Worm (Caenorhabditis elegans) whole organism, L4 larva: ENCODE data around the gene B0454.6.

Experiments used
- F10B5.3 ChIP-seq: sonication (generic microtip); optimal IDR thresholded peaks from 2 replicates; lab custom pipeline; 2016; ENCODE audit warnings: mild to moderate bottlenecking, missing genetic modification characterization, missing compliant biosample characterization
- T20F7.1 ChIP-seq: fragments of 200-800 bp; sonication (Bioruptor generic); optimal IDR thresholded peaks from 2 replicates; lab custom pipeline; 2018; ENCODE audit warnings: mild to moderate bottlenecking, missing genetic modification characterization, missing compliant biosample characterization
- Y105C5A.15 ChIP-seq: fragments of 200-800 bp; sonication (Bioruptor generic); IDR thresholded peaks from 2 replicates; pipeline ENCODE4 v1.3.6; 2022; ENCODE audit warnings: missing genetic modification characterization, missing compliant biosample characterization
- ZK546.5 ChIP-seq, 2 experiments: sonication (generic microtip); optimal IDR thresholded peaks; 2 replicates each; lab custom pipeline; 2017; ENCODE audit warnings: missing biosample characterization in 2 of 2, missing genetic modification characterization in 2 of 2
- aha-1 ChIP-seq: fragments of 150-350 bp; peaks from one replicate; lab custom pipeline; 2014; ENCODE audit warnings: missing biosample characterization, missing genetic modification characterization
- aly-2 ChIP-seq: sonication (generic microtip); optimal IDR thresholded peaks from 2 replicates; lab custom pipeline; 2018; ENCODE audit warnings: missing biosample characterization, missing genetic modification characterization
- attf-4 ChIP-seq: sonication (generic microtip); optimal IDR thresholded peaks from 3 replicates; lab custom pipeline; 2017; ENCODE audit warnings: missing biosample characterization, missing genetic modification characterization
- ceh-32 ChIP-seq: sonication (generic microtip); optimal IDR thresholded peaks from 2 replicates; lab custom pipeline; 2016; ENCODE audit warnings: mild to moderate bottlenecking, missing genetic modification characterization, missing compliant biosample characterization; ENCODE audit not compliant: poor library complexity
- ceh-62 ChIP-seq: sonication (generic microtip); optimal IDR thresholded peaks from 2 replicates; lab custom pipeline; 2017; ENCODE audit warnings: missing biosample characterization, missing genetic modification characterization
- ceh-82 ChIP-seq: sonication (generic microtip); optimal IDR thresholded peaks from 2 replicates; lab custom pipeline; 2017; ENCODE audit warnings: missing biosample characterization, missing genetic modification characterization
- ces-1 ChIP-seq: fragments of 150-350 bp; sonication (generic microtip); optimal IDR thresholded peaks from 4 replicates; lab custom pipeline; 2014; ENCODE audit warnings: missing biosample characterization, missing genetic modification reagents, missing genetic modification characterization
- ctbp-1 ChIP-seq: fragments of 200-800 bp; sonication (Bioruptor generic); IDR thresholded peaks from 2 replicates; pipeline ENCODE4 v1.3.6; 2022; ENCODE audit warnings: missing genetic modification reagents, missing genetic modification characterization, missing compliant biosample characterization
- daf-16 ChIP-seq, 3 experiments: sonication (generic microtip); optimal IDR thresholded peaks; 2 replicates each; lab custom pipeline; 2016 to 2017; ENCODE audit warnings: missing genetic modification characterization in 3 of 3, missing genetic modification reagents in 3 of 3, mild to moderate bottlenecking in 2 of 3, missing compliant biosample characterization in 2 of 3, missing biosample characterization in 1 of 3, moderate library complexity in 1 of 3
- daf-19 ChIP-seq: fragments of 200-800 bp; sonication (Bioruptor generic); conservative IDR thresholded peaks from 2 replicates; pipeline ENCODE4 v1.3.6; 2022; ENCODE audit warnings: missing genetic modification characterization, missing compliant biosample characterization
- duxl-1 ChIP-seq: sonication (generic microtip); optimal IDR thresholded peaks from 2 replicates; lab custom pipeline; 2016; ENCODE audit warnings: mild to moderate bottlenecking, missing genetic modification characterization, moderate library complexity, missing compliant biosample characterization; ENCODE audit not compliant: poor library complexity
- dve-1 ChIP-seq: sonication (generic microtip); optimal IDR thresholded peaks from 2 replicates; lab custom pipeline; 2017; ENCODE audit warnings: antibody characterized with exemption, mild to moderate bottlenecking, missing genetic modification characterization, missing compliant biosample characterization; ENCODE audit not compliant: insufficient read depth
- egl-27 ChIP-seq: sonication (generic microtip); optimal IDR thresholded peaks from 3 replicates; lab custom pipeline; 2017; ENCODE audit warnings: missing biosample characterization, missing genetic modification reagents, missing genetic modification characterization
- egl-43 ChIP-seq: fragments of 200-800 bp; sonication (Bioruptor generic); IDR thresholded peaks from 2 replicates; pipeline ENCODE4 v1.3.6; 2022; ENCODE audit warnings: missing genetic modification reagents, missing genetic modification characterization, missing compliant biosample characterization
- fos-1 ChIP-seq: fragments of 150-350 bp; optimal IDR thresholded peaks from 2 replicates; lab custom pipeline; 2014; ENCODE audit warnings: missing biosample characterization, missing genetic modification characterization
- gei-8 ChIP-seq: fragments of 200-800 bp; sonication (Bioruptor generic); optimal IDR thresholded peaks from 2 replicates; lab custom pipeline; 2018; ENCODE audit warnings: mild to moderate bottlenecking, missing genetic modification characterization, missing compliant biosample characterization
- hif-1 ChIP-seq, 2 experiments: sonication (generic microtip); optimal IDR thresholded peaks; 2 replicates each; lab custom pipeline; 2016 to 2017; ENCODE audit warnings: missing compliant biosample characterization in 2 of 2, missing genetic modification characterization in 2 of 2, missing genetic modification reagents in 2 of 2, missing genotype in 2 of 2, mild to moderate bottlenecking in 1 of 2
- hlh-11 ChIP-seq: fragments of 200-800 bp; sonication (Bioruptor generic); optimal IDR thresholded peaks from 2 replicates; lab custom pipeline; 2018; ENCODE audit warnings: mild to moderate bottlenecking, missing genetic modification characterization, missing compliant biosample characterization
- hlh-30 ChIP-seq: sonication (generic microtip); optimal IDR thresholded peaks from 2 replicates; lab custom pipeline; 2017; ENCODE audit warnings: antibody characterized with exemption, mild to moderate bottlenecking, missing genetic modification characterization, missing compliant biosample characterization; ENCODE audit not compliant: insufficient read depth
- lim-7 ChIP-seq: fragments of 200-800 bp; sonication (Bioruptor generic); IDR thresholded peaks from 2 replicates; pipeline ENCODE4 v1.3.6; 2022; ENCODE audit warnings: missing genetic modification characterization, missing compliant biosample characterization
- lin-13 ChIP-seq: fragments of 150-350 bp; optimal IDR thresholded peaks from 2 replicates; lab custom pipeline; 2014; ENCODE audit warnings: missing biosample characterization, missing genetic modification reagents, missing genetic modification characterization
- lin-15B ChIP-seq: fragments of 150-350 bp; sonication (generic microtip); optimal IDR thresholded peaks from 3 replicates; lab custom pipeline; 2014; ENCODE audit warnings: missing biosample characterization, missing genetic modification characterization
- lsy-2 ChIP-seq, 2 experiments: fragments of 150-350 bp in 1 of 2; sonication (generic microtip) in 1 of 2; optimal IDR thresholded peaks; 2 replicates each; lab custom pipeline; 2014 to 2017; ENCODE audit warnings: missing biosample characterization in 2 of 2, missing genetic modification characterization in 2 of 2
- madf-9 ChIP-seq: fragments of 200-800 bp; sonication (Bioruptor generic); conservative IDR thresholded peaks from 2 replicates; pipeline ENCODE4 v1.3.6; 2022; ENCODE audit warnings: missing genetic modification reagents, missing genetic modification characterization, missing compliant biosample characterization
- mdl-1 ChIP-seq, 2 experiments: fragments of 150-350 bp in 1 of 2; sonication (generic microtip) in 1 of 2; optimal IDR thresholded peaks; 2 replicates each; lab custom pipeline; 2014 to 2017; ENCODE audit warnings: missing biosample characterization in 2 of 2, missing genetic modification characterization in 2 of 2
- mdt-29 ChIP-seq: fragments of 200-800 bp; sonication (Bioruptor generic); IDR thresholded peaks from 2 replicates; pipeline ENCODE4 v1.3.6; 2022; ENCODE audit warnings: missing genetic modification reagents, missing genetic modification characterization, missing compliant biosample characterization
- mep-1 ChIP-seq: fragments of 150-350 bp; sonication (generic microtip); optimal IDR thresholded peaks from 3 replicates; lab custom pipeline; 2014; ENCODE audit warnings: missing biosample characterization, missing genetic modification characterization
- mxl-2 ChIP-seq: fragments of 200-800 bp; sonication (Bioruptor generic); conservative IDR thresholded peaks from 2 replicates; pipeline ENCODE4 v1.3.6; 2022; ENCODE audit warnings: missing genetic modification reagents, missing genetic modification characterization, missing compliant biosample characterization
- mxl-3 ChIP-seq: fragments of 200-800 bp; sonication (Bioruptor generic); optimal IDR thresholded peaks from 2 replicates; lab custom pipeline; 2018; ENCODE audit warnings: mild to moderate bottlenecking, missing genetic modification characterization, missing compliant biosample characterization
- nhr-111 ChIP-seq: fragments of 200-800 bp; sonication (Bioruptor generic); optimal IDR thresholded peaks from 2 replicates; lab custom pipeline; 2018; ENCODE audit warnings: mild to moderate bottlenecking, missing genetic modification characterization, missing compliant biosample characterization
- nhr-6 ChIP-seq: fragments of 150-350 bp; optimal IDR thresholded peaks from 2 replicates; lab custom pipeline; 2014; ENCODE audit warnings: missing biosample characterization, missing genetic modification characterization
- nhr-77 ChIP-seq: fragments of 150-350 bp; optimal IDR thresholded peaks from 2 replicates; lab custom pipeline; 2014; ENCODE audit warnings: missing biosample characterization, missing genetic modification characterization
- pqm-1 ChIP-seq: sonication (generic microtip); optimal IDR thresholded peaks from 2 replicates; lab custom pipeline; 2017; ENCODE audit warnings: missing biosample characterization, missing genetic modification characterization
- saeg-2 ChIP-seq: fragments of 200-800 bp; sonication (Bioruptor generic); IDR thresholded peaks from 2 replicates; pipeline ENCODE4 v1.3.6; 2022; ENCODE audit warnings: missing genetic modification reagents, missing genetic modification characterization, missing compliant biosample characterization
- sdz-12 ChIP-seq: fragments of 200-800 bp; sonication (Bioruptor generic); optimal IDR thresholded peaks from 2 replicates; lab custom pipeline; 2018; ENCODE audit warnings: mild to moderate bottlenecking, missing genetic modification characterization, missing compliant biosample characterization
- skn-1 ChIP-seq: fragments of 150-350 bp; optimal IDR thresholded peaks from 2 replicates; lab custom pipeline; 2014; ENCODE audit warnings: missing biosample characterization, missing genetic modification characterization
- snpc-1.2 ChIP-seq: fragments of 200-800 bp; sonication (Bioruptor generic); IDR thresholded peaks from 2 replicates; pipeline ENCODE4 v1.3.6; 2022; ENCODE audit warnings: missing genetic modification reagents, missing genetic modification characterization, missing compliant biosample characterization
- snpc-4 ChIP-seq: fragments of 150-350 bp; optimal IDR thresholded peaks from 2 replicates; lab custom pipeline; 2014; ENCODE audit warnings: missing biosample characterization, missing genetic modification characterization
- spr-1 ChIP-seq: sonication (generic microtip); optimal IDR thresholded peaks from 2 replicates; lab custom pipeline; 2016; ENCODE audit warnings: mild to moderate bottlenecking, missing genetic modification characterization, missing compliant biosample characterization
- spr-3 ChIP-seq: fragments of 200-800 bp; sonication (Bioruptor generic); optimal IDR thresholded peaks from 2 replicates; lab custom pipeline; 2018; ENCODE audit warnings: mild to moderate bottlenecking, missing genetic modification characterization, missing compliant biosample characterization
- unc-39 ChIP-seq: sonication (generic microtip); optimal IDR thresholded peaks from 2 replicates; lab custom pipeline; 2017; ENCODE audit warnings: missing biosample characterization, missing genetic modification characterization
- zag-1 ChIP-seq: fragments of 150-350 bp; optimal IDR thresholded peaks from 2 replicates; lab custom pipeline; 2014; ENCODE audit warnings: missing biosample characterization, missing genetic modification characterization
- zfp-2 ChIP-seq: sonication (generic microtip); optimal IDR thresholded peaks from 2 replicates; lab custom pipeline; 2016; ENCODE audit warnings: mild to moderate bottlenecking, missing genetic modification characterization, missing compliant biosample characterization
- zfp-3 ChIP-seq: fragments of 200-800 bp; sonication (Bioruptor generic); conservative IDR thresholded peaks from 2 replicates; pipeline ENCODE4 v1.3.6; 2022; ENCODE audit warnings: missing genetic modification reagents, missing genetic modification characterization, missing compliant biosample characterization
- zip-11 ChIP-seq: fragments of 200-800 bp; sonication (Bioruptor generic); IDR thresholded peaks from 2 replicates; pipeline ENCODE4 v1.3.6; 2022; ENCODE audit warnings: missing genetic modification characterization, missing compliant biosample characterization
- zip-2 ChIP-seq: fragments of 150-350 bp; optimal IDR thresholded peaks from 2 replicates; lab custom pipeline; 2014; ENCODE audit warnings: missing biosample characterization, missing genetic modification characterization
- ztf-11 ChIP-seq: fragments of 150-350 bp; optimal IDR thresholded peaks from 2 replicates; lab custom pipeline; 2014; ENCODE audit warnings: missing biosample characterization, missing genetic modification characterization
- ztf-7 ChIP-seq: fragments of 150-350 bp; optimal IDR thresholded peaks from 2 replicates; lab custom pipeline; 2014; ENCODE audit warnings: missing biosample characterization, missing genetic modification characterization

The B0454.6 gene

ce11 chrII:3062222-3062621, 29.6 kb downstream of the B0454.6 start (continued):
- no peak for TF ChIP-seq zfp-2 (tag; lab: Kevin White, UChicago)
- TF ChIP-seq gei-8 (GFP tag; lab: Kevin White, UChicago) = no peak
- no peak for TF ChIP-seq pqm-1
- no peak for TF ChIP-seq zip-11 (GFP tag; lab: Robert Waterston, UW)
- no peak for TF ChIP-seq mxl-2 (GFP tag; lab: Robert Waterston, UW)
- TF ChIP-seq lin-15B = no peak
- TF ChIP-seq mep-1 (tag; lab: Kevin White, UChicago) = peak; percentile 59
- no peak for TF ChIP-seq mxl-3 (GFP tag; lab: Kevin White, UChicago)
- 0 out of 2 replicates have a peak, but pooled peaks have one; percentile 39 for TF ChIP-seq saeg-2 (GFP tag; lab: Robert Waterston, UW)
- no peak for TF ChIP-seq hif-1 (tag; optimal IDR thresholded peaks at IDR 0.05; lab: Kevin White, UChicago)
- TF ChIP-seq madf-9 (GFP tag; lab: Robert Waterston, UW) = peak; percentile 79
- no peak for TF ChIP-seq F10B5.3
- TF ChIP-seq attf-4 (tag; lab: Kevin White, UChicago) = no peak
- TF ChIP-seq ztf-7 = no peak
- no peak for TF ChIP-seq nhr-77 (tag; lab: Kevin White, UChicago)
- TF ChIP-seq T20F7.1 (GFP tag; lab: Kevin White, UChicago) = no peak
- TF ChIP-seq mdt-29 (GFP tag; lab: Robert Waterston, UW) = peak; percentile 65; the same call in 1 of the 2 replicates
- peak; percentile 50 for TF ChIP-seq lin-13 (GFP tag; lab: Kevin White, UChicago)
- TF ChIP-seq aha-1 (tag; lab: Kevin White, UChicago) = peak; percentile 5
- TF ChIP-seq ces-1 (GFP tag; lab: Kevin White, UChicago) = no peak
- TF ChIP-seq zfp-3 (GFP tag; lab: Robert Waterston, UW) = peak; percentile 69; the same call in 1 of the 2 replicates
- no peak for TF ChIP-seq nhr-111 (GFP tag; lab: Kevin White, UChicago)
- no peak for TF ChIP-seq skn-1 (tag; lab: Kevin White, UChicago)
- TF ChIP-seq zag-1 (tag; lab: Kevin White, UChicago) = no peak
- TF ChIP-seq sdz-12 (GFP tag; lab: Kevin White, UChicago) = no peak
- no peak for TF ChIP-seq fos-1 (tag; lab: Kevin White, UChicago)
- TF ChIP-seq unc-39 (tag; lab: Kevin White, UChicago) = no peak
- TF ChIP-seq hlh-11 (tag; lab: Kevin White, UChicago) = peak; percentile 36
- no peak for TF ChIP-seq ZK546.5 (tag; optimal IDR thresholded peaks at IDR 0.05; lab: Kevin White, UChicago)
- TF ChIP-seq nhr-6 = no peak
- TF ChIP-seq dve-1 = peak; percentile 65
- peak; percentile 7 for TF ChIP-seq spr-3
- peak; percentile 78 for TF ChIP-seq egl-43 (GFP tag; lab: Robert Waterston, UW)
- TF ChIP-seq ceh-82 (tag; lab: Kevin White, UChicago) = no peak
- no peak for TF ChIP-seq ceh-32 (tag; lab: Kevin White, UChicago)
- TF ChIP-seq lim-7 = no peak; the same call in 1 of the 2 replicates
- TF ChIP-seq ztf-11 (tag; lab: Kevin White, UChicago) = no peak
- peak in 1 of 2 experiments; percentile 4 for TF ChIP-seq mdl-1 (tag; optimal IDR thresholded peaks at IDR 0.05; lab: Kevin White, UChicago)
- no peak for TF ChIP-seq egl-27 (tag; lab: Kevin White, UChicago)
- no peak for TF ChIP-seq daf-19 (GFP tag; lab: Robert Waterston, UW)
- no peak for TF ChIP-seq aly-2 (tag; lab: Kevin White, UChicago)
- peak in 1 of 2 experiments; percentile 56 for TF ChIP-seq lsy-2 (tag; optimal IDR thresholded peaks at IDR 0.05; lab: Kevin White, UChicago)
- no peak for TF ChIP-seq Y105C5A.15 (GFP tag; lab: Robert Waterston, UW)
- peak; percentile 72 for TF ChIP-seq zip-2
- peak; percentile 74 for TF ChIP-seq snpc-1.2 (GFP tag; lab: Robert Waterston, UW)
- TF ChIP-seq duxl-1 (tag; lab: Kevin White, UChicago) = peak; percentile 72
- peak; percentile 69 for TF ChIP-seq hlh-30 (tag; lab: Kevin White, UChicago)
- TF ChIP-seq snpc-4 (tag; lab: Kevin White, UChicago) = no peak
- TF ChIP-seq ctbp-1 = peak; percentile 43; the same call in 1 of the 2 replicates
- peak; percentile 31 to 64 for TF ChIP-seq daf-16 (GFP tag; optimal IDR thresholded peaks at IDR 0.05; lab: Kevin White, UChicago)
- TF ChIP-seq daf-16 (tag; optimal IDR thresholded peaks at IDR 0.05; lab: Kevin White, UChicago) = peak; percentile 60
- no peak for TF ChIP-seq spr-1 (tag; lab: Kevin White, UChicago)
- TF ChIP-seq ceh-62 = no peak
